Fruit fly (Drosophila melanogaster) whole organism, embryonic: ENCODE results near the gene dod.

Source experiments
- Antp ChIP-seq: fragments of 200-800 bp; sonication (Bioruptor generic); optimal IDR thresholded peaks from 3 replicates; lab custom pipeline; 2016; ENCODE audit warnings: missing biosample characterization, missing genetic modification characterization
- Atf-2 ChIP-seq: fragments of 200-800 bp; sonication (Bioruptor generic); optimal IDR thresholded peaks from 2 replicates; lab custom pipeline; 2016; ENCODE audit warnings: missing biosample characterization, missing genetic modification characterization
- Awh ChIP-seq: fragments of 200-800 bp; sonication (Bioruptor generic); IDR thresholded peaks from 2 replicates; pipeline ENCODE4, ENCODE4 v1.3.6; 2022; ENCODE audit warnings: missing biosample characterization, missing genetic modification characterization
- Blimp-1 ChIP-seq: fragments of 200-800 bp; sonication (Bioruptor generic); optimal IDR thresholded peaks from 3 replicates; lab custom pipeline; 2018; ENCODE audit warnings: missing biosample characterization, missing genetic modification characterization, mild to moderate bottlenecking, moderate library complexity, missing genetic modification reagents
- C15 ChIP-seq: fragments of 200-800 bp; sonication (Bioruptor generic); IDR thresholded peaks from 3 replicates; pipeline ENCODE4 v1.3.6; 2022; ENCODE audit warnings: missing biosample characterization, missing genetic modification characterization
- CG10462 ChIP-seq: fragments of 200-800 bp; sonication (Bioruptor generic); optimal IDR thresholded peaks from 2 replicates; lab custom pipeline; 2016; ENCODE audit warnings: missing biosample characterization, missing genetic modification characterization
- CG10654 ChIP-seq: fragments of 200-800 bp; sonication (Bioruptor generic); optimal IDR thresholded peaks from 2 replicates; lab custom pipeline; 2016; ENCODE audit warnings: missing biosample characterization, missing genetic modification characterization
- CG11093 ChIP-seq: fragments of 200-800 bp; sonication (Bioruptor generic); IDR thresholded peaks from 3 replicates; pipeline ENCODE4 v1.3.6; 2022; ENCODE audit warnings: missing biosample characterization, missing genetic modification characterization
- CG11247 ChIP-seq: fragments of 200-800 bp; sonication (Bioruptor generic); IDR thresholded peaks from 2 replicates; pipeline ENCODE4 v1.3.6; 2022; ENCODE audit warnings: missing biosample characterization, missing genetic modification characterization
- CG12104 ChIP-seq: fragments of 200-800 bp; sonication (Bioruptor generic); optimal IDR thresholded peaks from 3 replicates; lab custom pipeline; 2016; ENCODE audit warnings: missing biosample characterization, missing genetic modification characterization
- CG14014 ChIP-seq: fragments of 200-800 bp; sonication (Bioruptor generic); IDR thresholded peaks from 2 replicates; pipeline ENCODE4 v1.3.6; 2022; ENCODE audit warnings: missing biosample characterization, missing genetic modification characterization
- CG14050 ChIP-seq: fragments of 200-800 bp; sonication (Bioruptor generic); IDR thresholded peaks from 3 replicates; pipeline ENCODE4 v1.3.6; 2022; ENCODE audit warnings: missing biosample characterization, missing genetic modification characterization
- CG14441 ChIP-seq: fragments of 200-800 bp; sonication (Bioruptor generic); IDR thresholded peaks from 2 replicates; pipeline ENCODE4 v1.3.6; 2022; ENCODE audit warnings: missing biosample characterization, missing genetic modification characterization
- CG14710 ChIP-seq: fragments of 200-800 bp; sonication (Bioruptor generic); optimal IDR thresholded peaks from 3 replicates; lab custom pipeline; 2019; ENCODE audit warnings: missing biosample characterization, mild to moderate bottlenecking, missing genetic modification characterization, moderate library complexity
- CG1647 ChIP-seq: fragments of 200-800 bp; sonication (Bioruptor generic); optimal IDR thresholded peaks from 3 replicates; lab custom pipeline; 2016; ENCODE audit warnings: missing biosample characterization, missing genetic modification characterization
- CG17912 ChIP-seq: fragments of 200-800 bp; sonication (Bioruptor generic); optimal IDR thresholded peaks from 2 replicates; lab custom pipeline; 2018; ENCODE audit warnings: missing biosample characterization, mild to moderate bottlenecking, missing genetic modification characterization
- CG31388 ChIP-seq: fragments of 200-800 bp; sonication (Bioruptor generic); optimal IDR thresholded peaks from 2 replicates; lab custom pipeline; 2016; ENCODE audit warnings: missing biosample characterization, missing genetic modification characterization
- CG33557 ChIP-seq: fragments of 200-800 bp; sonication (Bioruptor generic); optimal IDR thresholded peaks from 2 replicates; lab custom pipeline; 2019; ENCODE audit warnings: missing biosample characterization, mild to moderate bottlenecking, missing genetic modification characterization, moderate library complexity
- CG4707 ChIP-seq: fragments of 200-800 bp; sonication (Bioruptor generic); optimal IDR thresholded peaks from 2 replicates; lab custom pipeline; 2018; ENCODE audit warnings: missing biosample characterization, mild to moderate bottlenecking, missing genetic modification characterization, moderate library complexity
- CG6175 ChIP-seq: fragments of 200-800 bp; sonication (Bioruptor generic); IDR thresholded peaks from 3 replicates; pipeline ENCODE4 v1.3.6; 2022; ENCODE audit warnings: missing biosample characterization, missing genetic modification characterization
- CG6689 ChIP-seq: fragments of 200-800 bp; sonication (Bioruptor generic); IDR thresholded peaks from 2 replicates; pipeline ENCODE4 v1.3.6; 2022; ENCODE audit warnings: missing biosample characterization, missing genetic modification characterization
- CG6813 ChIP-seq: fragments of 200-800 bp; sonication (Bioruptor generic); optimal IDR thresholded peaks from 2 replicates; lab custom pipeline; 2017; ENCODE audit warnings: missing biosample characterization, missing genetic modification characterization, mild to moderate bottlenecking, moderate library complexity, missing genetic modification reagents
- CG7839 ChIP-seq: fragments of 200-800 bp; sonication (Bioruptor generic); optimal IDR thresholded peaks from 3 replicates; lab custom pipeline; 2018; ENCODE audit warnings: missing biosample characterization, mild to moderate bottlenecking, missing genetic modification characterization, moderate library complexity
- E2f1 ChIP-seq: fragments of 200-800 bp; sonication (Bioruptor generic); IDR thresholded peaks from 2 replicates; pipeline ENCODE4 v1.3.6; 2022; ENCODE audit warnings: missing biosample characterization, missing genetic modification characterization
- HLH3B ChIP-seq: fragments of 200-800 bp; sonication (Bioruptor generic); IDR thresholded peaks from 2 replicates; pipeline ENCODE4 v1.3.6; 2022; ENCODE audit warnings: missing biosample characterization, missing genetic modification characterization
- Hr39 ChIP-seq: fragments of >200 bp; optimal IDR thresholded peaks from 2 replicates; lab custom pipeline; 2017
- Hr78 ChIP-seq, 2 experiments: fragments of 200-800 bp in 1 of 2; fragments of >200 bp in 1 of 2; sonication (Bioruptor generic) in 1 of 2; optimal IDR thresholded peaks; 2 replicates each; lab custom pipeline; 2017 to 2019; ENCODE audit warnings: missing biosample characterization in 2 of 2, missing genetic modification characterization in 2 of 2, mild to moderate bottlenecking in 1 of 2, moderate library complexity in 1 of 2
- MBD-R2 ChIP-seq: fragments of 200-800 bp; sonication (Bioruptor generic); IDR thresholded peaks from 2 replicates; pipeline ENCODE4 v1.3.6; 2022; ENCODE audit warnings: missing biosample characterization, missing genetic modification characterization
- Myb ChIP-seq: fragments of 200-800 bp; sonication (Bioruptor generic); optimal IDR thresholded peaks from 2 replicates; lab custom pipeline; 2016; ENCODE audit warnings: missing biosample characterization, missing genetic modification characterization
- Nf-YA ChIP-seq: fragments of 200-800 bp; sonication (Bioruptor generic); IDR thresholded peaks from 2 replicates; pipeline ENCODE4 v1.3.6; 2022; ENCODE audit warnings: missing biosample characterization, missing genetic modification characterization
- Nf-YB ChIP-seq: fragments of 200-800 bp; sonication (Bioruptor generic); optimal IDR thresholded peaks from 3 replicates; lab custom pipeline; 2019; ENCODE audit warnings: missing biosample characterization, mild to moderate bottlenecking, missing genetic modification characterization, moderate library complexity
- Oaz ChIP-seq: fragments of 200-800 bp; sonication (Bioruptor generic); IDR thresholded peaks from 2 replicates; pipeline ENCODE4 v1.3.6; 2022; ENCODE audit warnings: missing biosample characterization, missing genetic modification characterization
- Stat92E ChIP-seq, 3 experiments: fragments of >200 bp in 2 of 3; fragments of 200-800 bp in 1 of 3; sonication (Bioruptor generic) in 1 of 3; optimal IDR thresholded peaks; 2 replicates each; lab custom pipeline; 2017 to 2019; ENCODE audit warnings: missing biosample characterization in 3 of 3, missing genetic modification characterization in 3 of 3, mild to moderate bottlenecking in 1 of 3, moderate library complexity in 1 of 3
- ap ChIP-seq: fragments of 200-800 bp; sonication (Bioruptor generic); IDR thresholded peaks from 2 replicates; pipeline ENCODE4 v1.3.6; 2022; ENCODE audit warnings: missing biosample characterization, missing genetic modification characterization
- bab2 ChIP-seq: fragments of 200-800 bp; sonication (Bioruptor generic); optimal IDR thresholded peaks from 2 replicates; lab custom pipeline; 2016; ENCODE audit warnings: missing biosample characterization, missing genetic modification characterization
- cg ChIP-seq: fragments of 200-800 bp; sonication (Bioruptor generic); optimal IDR thresholded peaks from 3 replicates; lab custom pipeline; 2019; ENCODE audit warnings: missing biosample characterization, mild to moderate bottlenecking, missing genetic modification characterization, moderate library complexity
- chif ChIP-seq, 2 experiments: fragments of 200-800 bp; sonication (Bioruptor generic); optimal IDR thresholded peaks; 3 replicates each; lab custom pipeline; 2016; ENCODE audit warnings: missing biosample characterization in 2 of 2, missing genetic modification characterization in 2 of 2
- corto ChIP-seq: fragments of 200-800 bp; sonication (Bioruptor generic); optimal IDR thresholded peaks from 2 replicates; lab custom pipeline; 2016; ENCODE audit warnings: missing biosample characterization, mild to moderate bottlenecking, missing genetic modification characterization, moderate library complexity
- dm ChIP-seq: fragments of 200-800 bp; sonication (Bioruptor generic); optimal IDR thresholded peaks from 3 replicates; lab custom pipeline; 2016; ENCODE audit warnings: missing biosample characterization, missing genetic modification characterization
- fru ChIP-seq: fragments of >200 bp; optimal IDR thresholded peaks from 2 replicates; lab custom pipeline; 2017
- h ChIP-seq: fragments of >200 bp; optimal IDR thresholded peaks from 2 replicates; lab custom pipeline; 2017
- hbn ChIP-seq: fragments of 200-800 bp; sonication (Bioruptor generic); IDR thresholded peaks from 2 replicates; pipeline ENCODE4 v1.3.6; 2022; ENCODE audit warnings: missing biosample characterization, missing genetic modification characterization; ENCODE audit not compliant: partially characterized antibody
- ind ChIP-seq: fragments of 200-800 bp; sonication (Bioruptor generic); optimal IDR thresholded peaks from 3 replicates; lab custom pipeline; 2016; ENCODE audit warnings: missing biosample characterization, missing genetic modification characterization
- jing ChIP-seq: fragments of 200-800 bp; sonication (Bioruptor generic); optimal IDR thresholded peaks from 2 replicates; lab custom pipeline; 2018; ENCODE audit warnings: missing biosample characterization, mild to moderate bottlenecking, missing genetic modification characterization
- oc ChIP-seq: fragments of 200-800 bp; sonication (Bioruptor generic); optimal IDR thresholded peaks from 2 replicates; lab custom pipeline; 2018; ENCODE audit warnings: missing biosample characterization, mild to moderate bottlenecking, missing genetic modification characterization, moderate library complexity
- salm ChIP-seq: fragments of 200-800 bp; sonication (Bioruptor generic); optimal IDR thresholded peaks from 2 replicates; lab custom pipeline; 2018; ENCODE audit warnings: missing biosample characterization, mild to moderate bottlenecking, missing genetic modification characterization
- schlank ChIP-seq: fragments of 200-800 bp; sonication (Bioruptor generic); optimal IDR thresholded peaks from 2 replicates; lab custom pipeline; 2018; ENCODE audit warnings: missing biosample characterization, mild to moderate bottlenecking, missing genetic modification characterization
- sd ChIP-seq: fragments of 200-800 bp; sonication (Bioruptor generic); optimal IDR thresholded peaks from 3 replicates; lab custom pipeline; 2018; ENCODE audit warnings: missing biosample characterization, mild to moderate bottlenecking, missing genetic modification characterization, moderate library complexity
- slp2 ChIP-seq: fragments of 200-800 bp; sonication (Bioruptor generic); optimal IDR thresholded peaks from 2 replicates; lab custom pipeline; 2016; ENCODE audit warnings: missing biosample characterization, missing genetic modification characterization
- ttk ChIP-seq: fragments of 200-800 bp; sonication (Bioruptor generic); IDR thresholded peaks from 2 replicates; pipeline ENCODE4 v2.1.2; 2022; ENCODE audit warnings: missing biosample characterization, missing genetic modification characterization
- wek ChIP-seq: fragments of 200-800 bp; sonication (Bioruptor generic); optimal IDR thresholded peaks from 3 replicates; lab custom pipeline; 2018; ENCODE audit warnings: missing biosample characterization, mild to moderate bottlenecking, missing genetic modification characterization, moderate library complexity
- z ChIP-seq: fragments of 200-800 bp; sonication (Bioruptor generic); IDR thresholded peaks from 3 replicates; pipeline ENCODE4 v1.3.6; 2022; ENCODE audit warnings: missing biosample characterization, missing genetic modification characterization
- zf30C ChIP-seq: fragments of 200-800 bp; sonication (Bioruptor generic); optimal IDR thresholded peaks from 3 replicates; lab custom pipeline; 2018; ENCODE audit warnings: missing biosample characterization, mild to moderate bottlenecking, missing genetic modification characterization

Gene dod

DNA sequence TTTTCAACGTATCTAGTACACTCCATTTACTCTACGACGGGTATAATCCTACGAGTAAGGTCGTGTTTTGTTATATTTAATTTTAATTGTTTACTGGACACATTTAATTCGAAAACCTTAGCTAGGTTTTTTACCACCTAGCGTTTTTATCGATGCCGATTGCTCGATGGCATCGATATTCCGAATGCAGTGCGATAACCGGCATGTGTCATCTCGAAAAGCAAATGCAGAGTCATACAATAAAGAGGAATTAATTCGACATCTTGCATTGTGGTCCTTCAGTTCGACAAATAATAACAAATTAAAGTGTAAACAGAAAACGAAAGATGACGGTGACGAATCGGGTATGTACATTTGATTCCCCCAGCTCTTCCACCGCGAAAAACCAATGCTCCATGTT lies 29.3 kb upstream of the dod start, which contains the start of gene Rpt6 (continued):
- TF ChIP-seq CG10462 (GFP tag; lab: Kevin White, UChicago) (no peak), Oaz (GFP tag; lab: Robert Waterston, UW) (no peak), HLH3B (no peak), z (GFP tag; lab: Robert Waterston, UW) (no peak), oc (no peak), chif (GFP tag; optimal IDR thresholded peaks at IDR 0.05; lab: Kevin White, UChicago) (no peak), CG10654 (GFP tag; lab: Kevin White, UChicago) (no peak), MBD-R2 (peak; percentile 65), slp2 (no peak), hbn (peak; percentile 47; the same call in 1 of the 2 replicates), bab2 (GFP tag; lab: Kevin White, UChicago) (no peak), Nf-YB (no peak), CG31388 (no peak), Hr39 (lab: Kevin White, UChicago) (no peak), CG7839 (tag; lab: Kevin White, UChicago) (no peak), ap (GFP tag; lab: Robert Waterston, UW) (no peak), salm (tag; lab: Kevin White, UChicago) (no peak), sd (tag; lab: Kevin White, UChicago) (no peak), CG14050 (GFP tag; lab: Robert Waterston, UW) (no peak), Antp (GFP tag; lab: Kevin White, UChicago) (no peak), ttk (GFP tag; lab: Robert Waterston, UW) (no peak), cg (GFP tag; lab: Kevin White, UChicago) (no peak), jing (no peak), wek (GFP tag; lab: Kevin White, UChicago) (no peak), Hr78 (GFP tag; optimal IDR thresholded peaks at IDR 0.05; lab: Kevin White, UChicago) (no peak), CG11093 (GFP tag; lab: Robert Waterston, UW) (no peak), C15 (GFP tag; lab: Robert Waterston, UW) (no peak), CG6175 (GFP tag; lab: Robert Waterston, UW) (no peak), CG6689 (no peak), ind (no peak), dm (no peak), E2f1 (GFP tag; lab: Robert Waterston, UW) (no peak), CG4707 (no peak), CG12104 (GFP tag; lab: Kevin White, UChicago) (no peak), h (lab: Kevin White, UChicago) (no peak), CG14441 (GFP tag; lab: Robert Waterston, UW) (no peak), CG14014 (GFP tag; lab: Robert Waterston, UW) (no peak), Nf-YA (GFP tag; lab: Robert Waterston, UW) (no peak), CG6813 (GFP tag; lab: Kevin White, UChicago) (no peak), corto (GFP tag; lab: Kevin White, UChicago) (no peak), zf30C (GFP tag; lab: Kevin White, UChicago) (no peak), fru (no peak), Atf-2 (GFP tag; lab: Kevin White, UChicago) (no peak), Awh (GFP tag; lab: Robert Waterston, UW) (no peak), CG11247 (no peak), CG1647 (no peak), schlank (tag; lab: Kevin White, UChicago) (no peak), Stat92E (GFP tag; optimal IDR thresholded peaks at IDR 0.05; lab: Kevin White, UChicago) (peak in 1 of 3 experiments; percentile 15), CG14710 (tag; lab: Kevin White, UChicago) (peak; percentile 45), CG33557 (GFP tag; lab: Kevin White, UChicago) (no peak), CG17912 (GFP tag; lab: Kevin White, UChicago) (no peak), Blimp-1 (GFP tag; lab: Kevin White, UChicago) (no peak), Myb (peak; percentile 75)
